Worm (Caenorhabditis elegans) whole organism, L4/young adult: ENCODE data around the gene F11G11.14.

Experiments used
- dao-5 ChIP-seq: sonication (generic microtip); optimal IDR thresholded peaks from 2 replicates; lab custom pipeline; 2016; ENCODE audit warnings: missing genotype, missing genetic modification characterization, moderate library complexity, missing compliant biosample characterization
- him-1 ChIP-seq: sonication (generic microtip); optimal IDR thresholded peaks from 2 replicates; lab custom pipeline; 2016; ENCODE audit warnings: missing genotype, missing genetic modification reagents, missing genetic modification characterization, missing compliant biosample characterization

DNA sequence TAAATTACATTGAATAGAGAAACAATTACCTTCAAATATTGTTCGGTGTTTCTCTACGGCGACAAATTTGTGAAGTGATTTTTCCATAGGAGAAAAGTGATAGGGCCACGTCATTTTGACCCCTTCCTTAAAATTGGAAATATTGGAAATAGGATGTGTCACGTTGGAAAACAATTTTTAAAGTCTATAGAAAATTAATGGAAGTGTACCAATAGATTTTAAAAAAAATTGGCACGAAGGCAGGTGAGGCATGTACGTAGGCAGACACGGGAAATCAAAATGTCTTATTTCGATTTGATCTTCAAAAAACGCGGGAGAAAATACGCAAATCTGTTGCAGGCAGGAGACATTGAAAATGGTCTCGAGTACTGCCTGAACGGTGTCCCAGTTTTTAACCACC lies 25.8 kb upstream of the F11G11.14 start, which contains the start of gene C33F10.12:
- TF ChIP-seq him-1 (tag; lab: Kevin White, UChicago) (no peak), dao-5 (no peak)
